Worm (Caenorhabditis elegans) whole organism, early embryonic: ENCODE measurements around the gene msrp-7.
A peak's percentile ranks its signal among the peaks of the same experiment; 100 is the strongest.

Source experiments
- F13C5.2 ChIP-seq: sonication (generic microtip); optimal IDR thresholded peaks from 2 replicates; lab custom pipeline; 2017; ENCODE audit warnings: mild to moderate bottlenecking, missing genetic modification characterization, inconsistent platforms, missing compliant biosample characterization
- aly-1 ChIP-seq: sonication (generic microtip); optimal IDR thresholded peaks from 2 replicates; lab custom pipeline; 2016; ENCODE audit warnings: missing genetic modification characterization, missing compliant biosample characterization
- ama-1 ChIP-seq: fragments of 150-350 bp; optimal IDR thresholded peaks from 2 replicates; lab custom pipeline; 2014
- ceh-13 ChIP-seq: fragments of 200-800 bp; sonication (Bioruptor generic); optimal IDR thresholded peaks from 2 replicates; lab custom pipeline; 2018; ENCODE audit warnings: mild to moderate bottlenecking, missing genetic modification characterization, missing compliant biosample characterization
- ceh-36 ChIP-seq: sonication (generic microtip); optimal IDR thresholded peaks from 2 replicates; lab custom pipeline; 2016; ENCODE audit warnings: missing genetic modification characterization, inconsistent platforms, missing compliant biosample characterization
- flt-1 ChIP-seq: fragments of 200-800 bp; sonication (Bioruptor generic); IDR thresholded peaks from 2 replicates; pipeline ENCODE4 v1.3.6; 2022; ENCODE audit warnings: missing genetic modification characterization, missing compliant biosample characterization
- hnd-1 ChIP-seq: sonication (generic microtip); optimal IDR thresholded peaks from 2 replicates; lab custom pipeline; 2016; ENCODE audit warnings: missing genetic modification characterization, missing compliant biosample characterization
- pes-1 ChIP-seq: fragments of 200-800 bp; sonication (Bioruptor generic); IDR thresholded peaks from 2 replicates; pipeline ENCODE4 v1.3.6; 2022; ENCODE audit warnings: missing genetic modification reagents, missing genetic modification characterization, missing compliant biosample characterization
- scrt-1 ChIP-seq: fragments of 200-800 bp; sonication (Bioruptor generic); IDR thresholded peaks from 2 replicates; pipeline ENCODE4 v1.3.6; 2022; ENCODE audit warnings: missing genetic modification characterization, missing compliant biosample characterization
- sea-1 ChIP-seq: fragments of 200-800 bp; sonication (Bioruptor generic); conservative IDR thresholded peaks from 2 replicates; pipeline ENCODE4 v1.3.6; 2022; ENCODE audit warnings: missing genetic modification characterization, missing compliant biosample characterization
- tbx-11 ChIP-seq: fragments of 200-800 bp; sonication (Bioruptor generic); IDR thresholded peaks from 2 replicates; pipeline ENCODE4 v1.3.6; 2022; ENCODE audit warnings: missing genetic modification characterization, missing compliant biosample characterization
- tbx-37 ChIP-seq: fragments of 200-800 bp; sonication (Bioruptor generic); conservative IDR thresholded peaks from 2 replicates; pipeline ENCODE4 v1.3.6; 2022; ENCODE audit warnings: missing genetic modification reagents, missing genetic modification characterization, missing compliant biosample characterization
- tra-4 ChIP-seq: sonication (generic microtip); optimal IDR thresholded peaks from 2 replicates; lab custom pipeline; 2017; ENCODE audit warnings: missing genetic modification characterization, missing compliant biosample characterization

DNA sequence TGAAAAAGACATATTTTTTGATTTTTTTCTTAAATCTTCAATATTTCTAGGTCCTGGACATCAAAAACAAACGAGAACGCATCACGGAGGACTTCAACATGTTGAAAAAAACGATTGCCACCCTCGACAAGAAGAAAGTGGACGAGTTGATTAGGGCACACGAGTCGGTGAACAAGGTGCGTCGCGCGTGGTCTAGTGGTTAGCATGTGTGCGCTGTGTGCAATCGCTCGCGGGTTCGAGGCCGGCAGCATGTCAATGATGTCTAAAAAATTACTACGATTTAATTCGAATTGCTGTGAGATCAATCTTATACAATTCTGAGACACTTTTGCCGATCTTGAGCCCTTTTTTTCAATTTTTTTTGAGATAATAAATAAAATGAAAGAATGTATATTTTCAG is 29.3 kb downstream of the msrp-7 start:
- peak; percentile 97 for TF ChIP-seq F13C5.2 (tag; lab: Kevin White, UChicago)
- peak; percentile 93 for TF ChIP-seq tbx-37 (GFP tag; lab: Robert Waterston, UW)
- peak; percentile 96 for TF ChIP-seq aly-1 (tag; lab: Kevin White, UChicago)
- peak; percentile 89 for TF ChIP-seq ama-1 (lab: Kevin White, UChicago)
- peak; percentile 96 for TF ChIP-seq ceh-13 (GFP tag; lab: Kevin White, UChicago)
- TF ChIP-seq scrt-1, result peak; percentile 98
- TF ChIP-seq ceh-36, result peak; percentile 96
- TF ChIP-seq tbx-11, result peak; percentile 94
- TF ChIP-seq pes-1 (GFP tag; lab: Robert Waterston, UW), result peak; percentile 96
- TF ChIP-seq tra-4 (tag; lab: Kevin White, UChicago), result peak; percentile 94
- peak; percentile 91 for TF ChIP-seq hnd-1 (tag; lab: Kevin White, UChicago)
- TF ChIP-seq sea-1, result peak; percentile 92
- peak; percentile 96 for TF ChIP-seq flt-1 (GFP tag; lab: Robert Waterston, UW)
